Worm (Caenorhabditis elegans) whole organism, L1 larva: ENCODE data around the gene nhr-203.
A peak's percentile ranks its signal among the peaks of the same experiment; 100 is the strongest.

ENCODE experiments used
- C34B4.2 ChIP-seq: sonication (generic microtip); optimal IDR thresholded peaks from 2 replicates; lab custom pipeline; 2017; ENCODE audit warnings: mild to moderate bottlenecking, missing genetic modification characterization, missing compliant biosample characterization
- Y116A8C.19 ChIP-seq: sonication (generic microtip); optimal IDR thresholded peaks from 2 replicates; lab custom pipeline; 2016; ENCODE audit warnings: missing compliant biosample characterization, missing genetic modification characterization, borderline replicate concordance
- aly-2 ChIP-seq: fragments of 150-350 bp; optimal IDR thresholded peaks from 2 replicates; lab custom pipeline; 2014; ENCODE audit warnings: missing biosample characterization, missing genetic modification characterization
- ama-1 ChIP-seq: fragments of 150-350 bp; optimal IDR thresholded peaks from 2 replicates; lab custom pipeline; 2014
- blmp-1 ChIP-seq: fragments of 150-350 bp; optimal IDR thresholded peaks from 2 replicates; lab custom pipeline; 2014; ENCODE audit warnings: missing biosample characterization, missing genetic modification characterization
- ceh-63 ChIP-seq: fragments of 200-800 bp; sonication (Bioruptor generic); optimal IDR thresholded peaks from 2 replicates; lab custom pipeline; 2018; ENCODE audit warnings: mild to moderate bottlenecking, missing genetic modification characterization, missing compliant biosample characterization
- dpl-1 ChIP-seq, 3 experiments: fragments of 150-350 bp in 2 of 3; sonication (generic microtip) in 1 of 3; optimal IDR thresholded peaks; 2 replicates each; lab custom pipeline; 2014 to 2017; ENCODE audit warnings: missing biosample characterization in 3 of 3, missing genetic modification characterization in 3 of 3, missing genetic modification reagents in 3 of 3
- efl-1 ChIP-seq, 4 experiments: fragments of 150-350 bp; optimal IDR thresholded peaks in 3 of 4; peaks in 1 of 4; 1 replicate in 1 of 4; 2 replicates in 3 of 4; lab custom pipeline; 2014; ENCODE audit warnings: missing biosample characterization in 2 of 4, missing genetic modification characterization in 2 of 4, missing genetic modification reagents in 2 of 4
- egl-13 ChIP-seq: sonication (generic microtip); optimal IDR thresholded peaks from 2 replicates; lab custom pipeline; 2016; ENCODE audit warnings: missing genotype, missing genetic modification reagents, missing genetic modification characterization, missing compliant biosample characterization
- egl-27 ChIP-seq, 2 experiments: fragments of 150-350 bp in 1 of 2; sonication (generic microtip); optimal IDR thresholded peaks; 3 replicates each; lab custom pipeline; 2017 to 2018; ENCODE audit warnings: missing biosample characterization in 2 of 2, missing genetic modification characterization in 2 of 2, missing genetic modification reagents in 2 of 2
- elt-2 ChIP-seq: sonication (generic microtip); optimal IDR thresholded peaks from 2 replicates; lab custom pipeline; 2016; ENCODE audit warnings: missing genetic modification characterization, mild to moderate bottlenecking, inconsistent platforms, missing compliant biosample characterization, missing genetic modification reagents
- elt-3 ChIP-seq, 6 experiments: fragments of 150-350 bp in 1 of 6; sonication (generic microtip); optimal IDR thresholded peaks; 2 replicates each; lab custom pipeline; 2017 to 2018; ENCODE audit warnings: missing biosample characterization in 6 of 6, missing genetic modification characterization in 6 of 6, inconsistent platforms in 1 of 6
- fkh-10 ChIP-seq: sonication (generic microtip); optimal IDR thresholded peaks from 2 replicates; lab custom pipeline; 2017; ENCODE audit warnings: missing biosample characterization, missing genetic modification reagents, missing genetic modification characterization
- fkh-8 ChIP-seq: sonication (generic microtip); optimal IDR thresholded peaks from 2 replicates; lab custom pipeline; 2016; ENCODE audit warnings: mild to moderate bottlenecking, missing genetic modification characterization, missing compliant biosample characterization
- fos-1 ChIP-seq: fragments of 150-350 bp; optimal IDR thresholded peaks from 2 replicates; lab custom pipeline; 2014; ENCODE audit warnings: missing biosample characterization, missing genetic modification characterization
- grh-1 ChIP-seq: fragments of 200-800 bp; sonication (Bioruptor generic); IDR thresholded peaks from 2 replicates; pipeline ENCODE4 v1.3.6; 2022; ENCODE audit warnings: missing genetic modification reagents, missing genetic modification characterization, missing compliant biosample characterization
- isw-1 ChIP-seq: fragments of 200-800 bp; sonication (Bioruptor generic); IDR thresholded peaks from 2 replicates; pipeline ENCODE4 v1.3.6; 2022; ENCODE audit warnings: missing genetic modification characterization, missing compliant biosample characterization
- lin-13 ChIP-seq: fragments of 150-350 bp; optimal IDR thresholded peaks from 2 replicates; lab custom pipeline; 2014; ENCODE audit warnings: missing biosample characterization, missing genetic modification reagents, missing genetic modification characterization
- lin-15B ChIP-seq: fragments of 150-350 bp; sonication (generic microtip); optimal IDR thresholded peaks from 3 replicates; lab custom pipeline; 2014; ENCODE audit warnings: missing biosample characterization, missing genetic modification characterization
- lin-35 ChIP-seq, 2 experiments: fragments of 150-350 bp; optimal IDR thresholded peaks; 2 replicates each; lab custom pipeline; 2014; ENCODE audit warnings: missing biosample characterization in 2 of 2, missing genetic modification characterization in 2 of 2, missing genetic modification reagents in 2 of 2
- lsy-2 ChIP-seq, 2 experiments: fragments of 150-350 bp; optimal IDR thresholded peaks; 2 replicates each; lab custom pipeline; 2014; ENCODE audit warnings: missing biosample characterization in 2 of 2, missing genetic modification characterization in 2 of 2
- mab-9 ChIP-seq: fragments of 200-800 bp; sonication (Bioruptor generic); IDR thresholded peaks from 2 replicates; pipeline ENCODE4 v1.3.6; 2022; ENCODE audit warnings: missing genetic modification reagents, missing genetic modification characterization, missing compliant biosample characterization
- mdl-1 ChIP-seq, 2 experiments: fragments of 150-350 bp; optimal IDR thresholded peaks; 2 replicates each; lab custom pipeline; 2014 to 2017; ENCODE audit warnings: missing biosample characterization in 2 of 2, missing genetic modification characterization in 2 of 2, inconsistent platforms in 1 of 2
- nhr-12 ChIP-seq: sonication (generic microtip); optimal IDR thresholded peaks from 2 replicates; lab custom pipeline; 2017; ENCODE audit warnings: missing biosample characterization, missing genetic modification characterization
- nhr-19 ChIP-seq: fragments of 200-800 bp; sonication (Bioruptor generic); conservative IDR thresholded peaks from 2 replicates; pipeline ENCODE4 v1.3.6; 2022; ENCODE audit warnings: missing genetic modification characterization, missing compliant biosample characterization
- nhr-20 ChIP-seq: sonication (generic microtip); optimal IDR thresholded peaks from 2 replicates; lab custom pipeline; 2016; ENCODE audit warnings: mild to moderate bottlenecking, missing genetic modification characterization, missing compliant biosample characterization
- nhr-47 ChIP-seq: sonication (generic microtip); optimal IDR thresholded peaks from 2 replicates; lab custom pipeline; 2016; ENCODE audit warnings: mild to moderate bottlenecking, missing genetic modification characterization, moderate library complexity, missing compliant biosample characterization
- nhr-71 ChIP-seq: sonication (generic microtip); optimal IDR thresholded peaks from 2 replicates; lab custom pipeline; 2016; ENCODE audit warnings: mild to moderate bottlenecking, missing genetic modification characterization, moderate library complexity, missing compliant biosample characterization
- nhr-76 ChIP-seq: sonication (generic microtip); optimal IDR thresholded peaks from 2 replicates; lab custom pipeline; 2017; ENCODE audit warnings: missing biosample characterization, missing genetic modification characterization
- nhr-77 ChIP-seq: fragments of 150-350 bp; optimal IDR thresholded peaks from 2 replicates; lab custom pipeline; 2014; ENCODE audit warnings: missing biosample characterization, missing genetic modification characterization
- nhr-85 ChIP-seq: sonication (generic microtip); peaks from one replicate; lab custom pipeline; 2016; ENCODE audit warnings: missing genetic modification characterization, inconsistent platforms, missing compliant biosample characterization
- nhr-90 ChIP-seq: sonication (generic microtip); optimal IDR thresholded peaks from 2 replicates; lab custom pipeline; 2016; ENCODE audit warnings: mild to moderate bottlenecking, missing genetic modification characterization, missing compliant biosample characterization; ENCODE audit not compliant: poor library complexity
- snu-23 ChIP-seq: sonication (generic microtip); optimal IDR thresholded peaks from 2 replicates; lab custom pipeline; 2016; ENCODE audit warnings: missing genetic modification characterization, missing compliant biosample characterization
- sup-37 ChIP-seq: fragments of 200-800 bp; sonication (Bioruptor generic); optimal IDR thresholded peaks from 2 replicates; lab custom pipeline; 2018; ENCODE audit warnings: mild to moderate bottlenecking, missing genetic modification characterization, missing compliant biosample characterization
- tbx-2 ChIP-seq: sonication (generic microtip); optimal IDR thresholded peaks from 2 replicates; lab custom pipeline; 2016; ENCODE audit warnings: missing genetic modification characterization, missing compliant biosample characterization
- unc-130 ChIP-seq: fragments of 150-350 bp; optimal IDR thresholded peaks from 2 replicates; lab custom pipeline; 2017; ENCODE audit warnings: missing biosample characterization, missing genetic modification characterization, inconsistent platforms
- unc-30 ChIP-seq: sonication (generic microtip); optimal IDR thresholded peaks from 2 replicates; lab custom pipeline; 2017; ENCODE audit warnings: missing biosample characterization, missing genetic modification characterization
- unc-62 ChIP-seq: fragments of 150-350 bp; optimal IDR thresholded peaks from 2 replicates; lab custom pipeline; 2014; ENCODE audit warnings: missing biosample characterization, missing genetic modification reagents, missing genetic modification characterization
- unc-98 ChIP-seq: fragments of 200-800 bp; sonication (Bioruptor generic); IDR thresholded peaks from 2 replicates; pipeline ENCODE4 v1.3.6; 2022; ENCODE audit warnings: missing genetic modification characterization, missing compliant biosample characterization
- zag-1 ChIP-seq: fragments of 150-350 bp; optimal IDR thresholded peaks from 2 replicates; lab custom pipeline; 2014; ENCODE audit warnings: missing biosample characterization, missing genetic modification characterization
- zip-4 ChIP-seq: fragments of 200-800 bp; sonication (Bioruptor generic); optimal IDR thresholded peaks from 2 replicates; lab custom pipeline; 2018; ENCODE audit warnings: mild to moderate bottlenecking, missing genetic modification characterization, moderate library complexity, missing compliant biosample characterization

Gene nhr-203

ce11 chrV:491432-491831, 31.8 kb downstream of the nhr-203 start, which contains the start of gene str-196:
Gene str-196, plus strand, starts transcription at chrV:491732.
- TF ChIP-seq efl-1 (optimal IDR thresholded peaks at IDR 0.05; lab: Kevin White, UChicago) (no peak), efl-1 (GFP tag; optimal IDR thresholded peaks at IDR 0.05 in 1 of 2; lab: Kevin White, UChicago) (no peak), mab-9 (GFP tag; lab: Robert Waterston, UW) (no peak), fos-1 (no peak), nhr-12 (tag; lab: Kevin White, UChicago) (no peak), dpl-1 (GFP tag; optimal IDR thresholded peaks at IDR 0.05; lab: Kevin White, UChicago) (no peak), grh-1 (no peak), elt-3 (tag; optimal IDR thresholded peaks at IDR 0.05; lab: Kevin White, UChicago) (no peak), isw-1 (no peak), unc-62 (GFP tag; lab: Kevin White, UChicago) (no peak), nhr-19 (GFP tag; lab: Robert Waterston, UW) (no peak), zip-4 (GFP tag; lab: Kevin White, UChicago) (no peak), ama-1 (lab: Kevin White, UChicago) (no peak), lsy-2 (tag; optimal IDR thresholded peaks at IDR 0.05; lab: Kevin White, UChicago) (no peak), unc-98 (no peak), nhr-47 (tag; lab: Kevin White, UChicago) (no peak), zag-1 (tag; lab: Kevin White, UChicago) (no peak)

- no peak for TF ChIP-seq egl-13 (tag; lab: Kevin White, UChicago)
- TF ChIP-seq lin-35 (GFP tag; optimal IDR thresholded peaks at IDR 0.05; lab: Kevin White, UChicago): peak in 1 of 2 experiments; percentile 60
- peak; percentile 6 for TF ChIP-seq tbx-2 (tag; lab: Kevin White, UChicago)
- TF ChIP-seq nhr-20 (tag; lab: Kevin White, UChicago): peak; percentile 58
- peak; percentile 18 for TF ChIP-seq nhr-85 (tag; lab: Kevin White, UChicago)
- peak; percentile 5 for TF ChIP-seq nhr-77 (tag; lab: Kevin White, UChicago)
- peak; percentile 38 for TF ChIP-seq snu-23 (GFP tag; lab: Kevin White, UChicago)
- no peak for TF ChIP-seq lin-15B (tag; lab: Kevin White, UChicago)
- TF ChIP-seq elt-3 (tag; optimal IDR thresholded peaks at IDR 0.05; lab: Kevin White, UChicago): peak in 2 of 6 experiments; percentile 27 to 55
- peak; percentile 51 for TF ChIP-seq blmp-1 (tag; lab: Kevin White, UChicago)
- TF ChIP-seq nhr-90 (tag; lab: Kevin White, UChicago): peak; percentile 45
- no peak for TF ChIP-seq nhr-19 (GFP tag; lab: Robert Waterston, UW)
- peak in 1 of 2 experiments; percentile 30 for TF ChIP-seq mdl-1 (tag; optimal IDR thresholded peaks at IDR 0.05; lab: Kevin White, UChicago)
- peak; percentile 29 for TF ChIP-seq nhr-71 (tag; lab: Kevin White, UChicago)
- peak; percentile 34 for TF ChIP-seq elt-2 (tag; lab: Kevin White, UChicago)
- no peak for TF ChIP-seq efl-1 (optimal IDR thresholded peaks at IDR 0.05; lab: Kevin White, UChicago)
- peak in 1 of 2 experiments; percentile 61 for TF ChIP-seq efl-1 (GFP tag; optimal IDR thresholded peaks at IDR 0.05 in 1 of 2; lab: Kevin White, UChicago)
- TF ChIP-seq lin-13 (GFP tag; lab: Kevin White, UChicago): no peak
- TF ChIP-seq, all 84 proteins: peak for 13
Measured at ce11 chrV:494284-494683, 34.7 kb downstream of the nhr-203 start, which contains the start of gene nhr-131. Gene nhr-131, plus strand, starts transcription at chrV:494370.

ce11 chrV:497399-497798, 37.8 kb downstream of the nhr-203 start, which contains the start of gene T01G6.1:
Gene T01G6.1, plus strand, starts transcription at chrV:497699.
- TF ChIP-seq egl-27 (tag; optimal IDR thresholded peaks at IDR 0.05; lab: Kevin White, UChicago): no peak
- no peak for TF ChIP-seq unc-30
- no peak for TF ChIP-seq unc-62 (GFP tag; lab: Kevin White, UChicago)
- TF ChIP-seq fkh-10 (GFP tag; lab: Kevin White, UChicago): no peak
- no peak for TF ChIP-seq nhr-77 (tag; lab: Kevin White, UChicago)
- TF ChIP-seq unc-130: no peak
- no peak for TF ChIP-seq fos-1
- TF ChIP-seq lsy-2 (tag; optimal IDR thresholded peaks at IDR 0.05; lab: Kevin White, UChicago): no peak

ce11 chrV:500535-500934, 40.9 kb downstream of the nhr-203 start:
- no peak for TF ChIP-seq sup-37
- TF ChIP-seq egl-13 (tag; lab: Kevin White, UChicago): no peak
- TF ChIP-seq ceh-63 (GFP tag; lab: Kevin White, UChicago): no peak
- no peak for TF ChIP-seq lin-15B (tag; lab: Kevin White, UChicago)
- no peak for TF ChIP-seq efl-1 (optimal IDR thresholded peaks at IDR 0.05; lab: Kevin White, UChicago)
- no peak for TF ChIP-seq efl-1 (GFP tag; optimal IDR thresholded peaks at IDR 0.05 in 1 of 2; lab: Kevin White, UChicago)
- TF ChIP-seq Y116A8C.19: no peak
- no peak for TF ChIP-seq nhr-76
- TF ChIP-seq aly-2 (tag; lab: Kevin White, UChicago): no peak
- TF ChIP-seq C34B4.2 (tag; lab: Kevin White, UChicago): no peak
- no peak for TF ChIP-seq fkh-8 (tag; lab: Kevin White, UChicago)
